Worm (Caenorhabditis elegans) whole organism, L3 larva: ENCODE data around the gene C17C3.15.
"Not testable (repeated sequence)": the region's sequence is repeated elsewhere in the genome, so short reads cannot be mapped to it uniquely, and the experiment has no call there.

ENCODE experiments used
- R02D3.7 ChIP-seq: fragments of 150-350 bp; optimal IDR thresholded peaks from 2 replicates; lab custom pipeline; 2014; ENCODE audit warnings: missing biosample characterization, missing genetic modification characterization
- ZK546.5 ChIP-seq: sonication (generic microtip); optimal IDR thresholded peaks from 2 replicates; lab custom pipeline; 2017; ENCODE audit warnings: missing biosample characterization, missing genetic modification characterization
- aly-2 ChIP-seq: fragments of 150-350 bp; optimal IDR thresholded peaks from 2 replicates; lab custom pipeline; 2014; ENCODE audit warnings: missing biosample characterization, missing genetic modification characterization
- ama-1 ChIP-seq: fragments of 150-350 bp; optimal IDR thresholded peaks from 2 replicates; lab custom pipeline; 2018
- ceh-16 ChIP-seq: sonication (generic microtip); optimal IDR thresholded peaks from 2 replicates; lab custom pipeline; 2017; ENCODE audit warnings: missing biosample characterization, missing genetic modification characterization
- ceh-28 ChIP-seq: fragments of 150-350 bp; optimal IDR thresholded peaks from 2 replicates; lab custom pipeline; 2014; ENCODE audit warnings: missing biosample characterization, missing genetic modification reagents, missing genetic modification characterization
- ceh-82 ChIP-seq: fragments of 150-350 bp; optimal IDR thresholded peaks from 2 replicates; lab custom pipeline; 2014; ENCODE audit warnings: missing biosample characterization, missing genetic modification characterization
- ceh-9 ChIP-seq: sonication (generic microtip); optimal IDR thresholded peaks from 2 replicates; lab custom pipeline; 2018; ENCODE audit warnings: missing biosample characterization, missing genetic modification characterization
- daf-12 ChIP-seq: fragments of 150-350 bp; optimal IDR thresholded peaks from 2 replicates; lab custom pipeline; 2014; ENCODE audit warnings: missing biosample characterization, missing genetic modification reagents, missing genetic modification characterization
- egl-27 ChIP-seq: sonication (generic microtip); optimal IDR thresholded peaks from 4 replicates; lab custom pipeline; 2017; ENCODE audit warnings: missing biosample characterization, missing genetic modification reagents, missing genetic modification characterization
- egl-5 ChIP-seq: fragments of 150-350 bp; optimal IDR thresholded peaks from 2 replicates; lab custom pipeline; 2017; ENCODE audit warnings: missing biosample characterization, missing genetic modification reagents, missing genetic modification characterization, inconsistent platforms
- elt-2 ChIP-seq: sonication (generic microtip); optimal IDR thresholded peaks from 2 replicates; lab custom pipeline; 2016; ENCODE audit warnings: missing genetic modification reagents, mild to moderate bottlenecking, missing genetic modification characterization, missing compliant biosample characterization
- elt-3 ChIP-seq, 3 experiments: fragments of 150-350 bp in 1 of 3; sonication (generic microtip) in 2 of 3; optimal IDR thresholded peaks; 2 replicates in 2 of 3; 4 replicates in 1 of 3; lab custom pipeline; 2014 to 2017; ENCODE audit warnings: missing biosample characterization in 3 of 3, missing genetic modification characterization in 3 of 3
- fkh-10 ChIP-seq: sonication (generic microtip); optimal IDR thresholded peaks from 2 replicates; lab custom pipeline; 2017; ENCODE audit warnings: missing biosample characterization, missing genetic modification reagents, missing genetic modification characterization
- fkh-2 ChIP-seq: fragments of 150-350 bp; optimal IDR thresholded peaks from 2 replicates; lab custom pipeline; 2014; ENCODE audit warnings: missing biosample characterization, missing genetic modification reagents, missing genetic modification characterization
- fos-1 ChIP-seq: fragments of 150-350 bp; optimal IDR thresholded peaks from 2 replicates; lab custom pipeline; 2014; ENCODE audit warnings: missing biosample characterization, missing genetic modification characterization
- lin-39 ChIP-seq: fragments of 150-350 bp; optimal IDR thresholded peaks from 2 replicates; lab custom pipeline; 2018; ENCODE audit warnings: missing biosample characterization, missing genetic modification reagents, missing genetic modification characterization
- lsy-12 ChIP-seq: sonication (generic microtip); optimal IDR thresholded peaks from 2 replicates; lab custom pipeline; 2016; ENCODE audit warnings: mild to moderate bottlenecking, missing genetic modification characterization, missing compliant biosample characterization
- mdl-1 ChIP-seq: fragments of 150-350 bp; optimal IDR thresholded peaks from 2 replicates; lab custom pipeline; 2014; ENCODE audit warnings: missing biosample characterization, missing genetic modification characterization
- mml-1 ChIP-seq: fragments of 150-350 bp; sonication (generic microtip); optimal IDR thresholded peaks from 3 replicates; lab custom pipeline; 2014; ENCODE audit warnings: missing biosample characterization, missing genetic modification characterization
- nfya-1 ChIP-seq: sonication (generic microtip); optimal IDR thresholded peaks from 2 replicates; lab custom pipeline; 2017; ENCODE audit warnings: missing genetic modification characterization, mild to moderate bottlenecking, missing compliant biosample characterization, antibody characterized with exemption, moderate library complexity; ENCODE audit not compliant: insufficient read depth
- nhr-11 ChIP-seq: fragments of 150-350 bp; optimal IDR thresholded peaks from 2 replicates; lab custom pipeline; 2014; ENCODE audit warnings: missing biosample characterization, missing genetic modification characterization
- nhr-25 ChIP-seq: sonication (generic microtip); optimal IDR thresholded peaks from 2 replicates; lab custom pipeline; 2017; ENCODE audit warnings: missing biosample characterization, missing genetic modification characterization
- nhr-28 ChIP-seq: fragments of 150-350 bp; optimal IDR thresholded peaks from 2 replicates; lab custom pipeline; 2014; ENCODE audit warnings: missing biosample characterization, missing genetic modification characterization
- nhr-76 ChIP-seq: fragments of 150-350 bp; sonication (generic microtip); optimal IDR thresholded peaks from 5 replicates; lab custom pipeline; 2014; ENCODE audit warnings: missing biosample characterization, missing genetic modification characterization
- nhr-77 ChIP-seq: fragments of 150-350 bp; optimal IDR thresholded peaks from 2 replicates; lab custom pipeline; 2014; ENCODE audit warnings: missing biosample characterization, missing genetic modification characterization
- pha-4 ChIP-seq: fragments of 150-350 bp; optimal IDR thresholded peaks from 2 replicates; lab custom pipeline; 2014; ENCODE audit warnings: missing biosample characterization, missing genetic modification reagents, missing genetic modification characterization
- pqm-1 ChIP-seq: fragments of 150-350 bp; optimal IDR thresholded peaks from 2 replicates; lab custom pipeline; 2017; ENCODE audit warnings: missing biosample characterization, missing genetic modification characterization, inconsistent platforms
- sea-2 ChIP-seq: fragments of 150-350 bp; sonication (generic microtip); optimal IDR thresholded peaks from 4 replicates; lab custom pipeline; 2014; ENCODE audit warnings: missing biosample characterization, missing genetic modification reagents, missing genetic modification characterization
- snpc-4 ChIP-seq: fragments of 150-350 bp; optimal IDR thresholded peaks from 2 replicates; lab custom pipeline; 2014; ENCODE audit warnings: missing biosample characterization, missing genetic modification characterization
- tbx-2 ChIP-seq: sonication (generic microtip); optimal IDR thresholded peaks from 2 replicates; lab custom pipeline; 2016; ENCODE audit warnings: mild to moderate bottlenecking, missing genetic modification characterization, missing compliant biosample characterization
- unc-39 ChIP-seq: sonication (generic microtip); optimal IDR thresholded peaks from 4 replicates; lab custom pipeline; 2017; ENCODE audit warnings: missing biosample characterization, missing genetic modification characterization
- unc-62 ChIP-seq: fragments of 150-350 bp; sonication (generic microtip); optimal IDR thresholded peaks from 4 replicates; lab custom pipeline; 2014; ENCODE audit warnings: missing biosample characterization, missing genetic modification reagents, missing genetic modification characterization
- zag-1 ChIP-seq: fragments of 150-350 bp; optimal IDR thresholded peaks from 2 replicates; lab custom pipeline; 2014; ENCODE audit warnings: missing biosample characterization, missing genetic modification characterization
- ztf-11 ChIP-seq: fragments of 150-350 bp; optimal IDR thresholded peaks from 2 replicates; lab custom pipeline; 2014; ENCODE audit warnings: missing biosample characterization, missing genetic modification characterization
- ztf-4 ChIP-seq: fragments of 150-350 bp; optimal IDR thresholded peaks from 2 replicates; lab custom pipeline; 2014; ENCODE audit warnings: missing biosample characterization, missing genetic modification characterization

Gene C17C3.15

DNA sequence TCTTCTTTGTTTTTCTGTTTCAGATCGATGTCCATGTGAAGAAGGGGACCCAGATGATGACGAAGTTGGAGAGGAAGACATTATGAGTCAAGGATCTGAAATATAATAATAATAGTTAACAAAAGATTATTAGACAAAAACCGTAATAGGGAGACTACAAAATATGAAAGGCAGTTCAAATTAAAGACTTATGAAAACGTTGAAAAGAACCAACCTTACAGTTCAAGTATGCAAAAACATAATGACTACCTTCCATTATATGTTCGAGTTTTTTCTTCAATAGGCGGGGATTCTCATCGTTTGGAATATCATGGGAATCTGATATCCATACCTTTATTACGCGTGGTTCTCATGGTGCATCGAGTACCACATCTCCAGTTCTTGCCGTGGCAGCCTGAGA lies 36.8 kb upstream of the C17C3.15 start, which contains the start of gene hlh-26:
Gene hlh-26 (minus strand): TSS at position 101 of the 400 bp plus-strand sequence.
- TF ChIP-seq ceh-9 (tag; lab: Kevin White, UChicago) (no peak), egl-5 (tag; lab: Kevin White, UChicago) (no peak), nhr-77 (tag; lab: Kevin White, UChicago) (no peak), lsy-12 (tag; lab: Kevin White, UChicago) (no peak)

DNA sequence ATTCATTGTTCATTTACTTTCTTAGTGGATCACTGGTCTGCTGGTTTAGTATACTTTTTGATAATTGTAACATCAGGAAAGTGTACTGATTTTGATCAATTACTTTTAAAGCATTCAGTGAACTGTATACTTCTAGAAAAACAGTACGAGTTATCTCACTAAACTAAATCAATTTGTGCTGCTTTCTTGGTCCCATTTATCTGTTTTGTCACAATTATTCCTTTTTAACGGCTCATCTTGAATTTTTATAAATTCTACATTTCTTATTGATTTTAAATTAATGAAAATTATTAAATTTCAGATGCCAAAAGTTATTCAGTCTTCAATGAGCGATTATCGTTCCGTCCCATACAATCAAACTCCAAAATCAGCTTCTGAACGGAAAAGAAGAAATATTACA lies 35.5 kb upstream of the C17C3.15 start, which contains the start of gene hlh-25:
Gene hlh-25 (plus strand): TSS at position 301 of the 400 bp plus-strand sequence.
- not testable (repeated sequence) for TF ChIP-seq fkh-2; egl-27 (tag; lab: Kevin White, UChicago); lsy-12 (tag; lab: Kevin White, UChicago)
- TF ChIP-seq, all 47 proteins: peak for 0; not testable (repeated sequence) for 47

DNA sequence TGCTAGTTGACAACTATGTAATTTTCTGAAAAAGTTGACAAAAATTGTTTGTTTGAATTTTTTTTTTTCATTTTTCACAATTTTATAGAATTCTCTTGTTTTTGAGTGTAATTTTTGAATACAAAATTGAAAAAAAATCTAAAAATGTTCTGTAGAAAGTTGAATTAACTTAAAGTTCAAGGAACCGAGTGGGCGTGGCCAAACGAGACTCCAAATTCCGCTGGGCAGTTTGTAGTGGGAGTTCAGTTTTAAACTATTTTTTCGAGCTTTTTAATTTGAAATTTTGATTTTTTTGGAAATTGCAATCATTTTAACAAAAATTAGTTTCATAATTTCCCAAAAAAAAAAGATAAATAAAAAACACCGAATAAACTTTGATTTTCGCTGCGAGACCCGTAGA lies 33.4 kb upstream of the C17C3.15 start:
- TF ChIP-seq pqm-1 (tag; lab: Kevin White, UChicago) = no peak
- TF ChIP-seq nhr-11 (tag; lab: Kevin White, UChicago) = no peak
- TF ChIP-seq tbx-2 (tag; lab: Kevin White, UChicago) = no peak
- no peak for TF ChIP-seq ceh-28 (tag; lab: Kevin White, UChicago)
- TF ChIP-seq lsy-12 (tag; lab: Kevin White, UChicago) = no peak
- TF ChIP-seq daf-12 (tag; lab: Kevin White, UChicago) = no peak
- TF ChIP-seq nhr-25 (tag; lab: Kevin White, UChicago) = no peak
- TF ChIP-seq zag-1 (tag; lab: Kevin White, UChicago) = no peak
- no peak for TF ChIP-seq ZK546.5
- no peak for TF ChIP-seq pha-4
- no peak for TF ChIP-seq ama-1
- no peak for TF ChIP-seq ztf-4 (tag; lab: Kevin White, UChicago)
- TF ChIP-seq nhr-28 = no peak
- no peak for TF ChIP-seq unc-39 (tag; lab: Kevin White, UChicago)
- TF ChIP-seq mml-1 = no peak
- TF ChIP-seq fkh-2 = no peak
- no peak for TF ChIP-seq snpc-4 (tag; lab: Kevin White, UChicago)
- no peak for TF ChIP-seq fos-1

DNA sequence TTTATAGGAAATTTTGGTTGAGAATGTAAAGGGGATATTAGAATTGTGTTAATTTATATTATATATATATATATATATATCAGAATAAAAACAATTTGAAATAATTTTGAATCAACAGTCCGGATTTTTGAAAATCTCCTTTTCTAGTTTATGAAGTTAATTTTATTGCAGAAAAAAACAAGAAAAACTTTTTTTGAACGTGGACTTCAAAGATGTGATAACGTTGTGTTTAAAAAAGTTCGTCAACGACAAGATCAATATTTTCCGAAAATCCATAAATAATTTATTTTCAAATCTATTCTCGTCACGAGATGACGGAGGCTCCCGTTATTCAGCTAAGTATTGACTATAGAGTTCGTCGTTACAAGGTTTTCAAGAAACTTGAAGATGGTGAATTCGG lies 32.9 kb upstream of the C17C3.15 start, which contains the start of gene C17C3.11:
Gene C17C3.11 (plus strand): TSS at position 301 of the 400 bp plus-strand sequence.
- no peak for TF ChIP-seq unc-62 (GFP tag; lab: Kevin White, UChicago)
- no peak for TF ChIP-seq fkh-10 (GFP tag; lab: Kevin White, UChicago)
- TF ChIP-seq ztf-11 = no peak
- TF ChIP-seq elt-2 (tag; lab: Kevin White, UChicago) = no peak
- TF ChIP-seq nhr-76 (tag; lab: Kevin White, UChicago) = no peak
- no peak for TF ChIP-seq snpc-4 (tag; lab: Kevin White, UChicago)
- TF ChIP-seq nfya-1 = no peak
- TF ChIP-seq ceh-28 (tag; lab: Kevin White, UChicago) = no peak
- TF ChIP-seq daf-12 (tag; lab: Kevin White, UChicago) = no peak
- no peak for TF ChIP-seq nhr-11 (tag; lab: Kevin White, UChicago)
- TF ChIP-seq zag-1 (tag; lab: Kevin White, UChicago) = no peak

DNA sequence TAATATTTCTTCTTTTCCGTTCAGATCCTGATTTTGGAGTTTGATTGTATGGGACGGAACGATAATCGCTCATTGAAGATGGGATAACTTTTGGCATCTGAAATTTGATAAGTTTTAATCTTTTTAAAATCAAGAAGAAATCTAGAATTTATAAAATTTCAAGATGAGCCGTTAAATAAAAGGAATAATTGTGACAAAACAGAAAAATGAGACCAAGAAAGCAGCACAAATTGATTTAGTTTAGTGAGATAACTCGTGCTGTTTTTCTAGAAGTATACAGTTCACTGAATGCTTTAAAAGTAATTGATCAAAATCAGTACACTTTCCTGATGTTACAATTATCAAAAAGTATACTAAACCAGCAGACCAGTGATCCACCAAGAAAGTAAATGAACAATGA lies 30.3 kb upstream of the C17C3.15 start, which contains the start of gene hlh-27:
Gene hlh-27 (minus strand): TSS at position 101 of the 400 bp plus-strand sequence.
- not testable (repeated sequence) for TF ChIP-seq unc-62 (GFP tag; lab: Kevin White, UChicago); ceh-82 (tag; lab: Kevin White, UChicago); fos-1
- TF ChIP-seq, all 47 proteins: peak for 0; not testable (repeated sequence) for 47

DNA sequence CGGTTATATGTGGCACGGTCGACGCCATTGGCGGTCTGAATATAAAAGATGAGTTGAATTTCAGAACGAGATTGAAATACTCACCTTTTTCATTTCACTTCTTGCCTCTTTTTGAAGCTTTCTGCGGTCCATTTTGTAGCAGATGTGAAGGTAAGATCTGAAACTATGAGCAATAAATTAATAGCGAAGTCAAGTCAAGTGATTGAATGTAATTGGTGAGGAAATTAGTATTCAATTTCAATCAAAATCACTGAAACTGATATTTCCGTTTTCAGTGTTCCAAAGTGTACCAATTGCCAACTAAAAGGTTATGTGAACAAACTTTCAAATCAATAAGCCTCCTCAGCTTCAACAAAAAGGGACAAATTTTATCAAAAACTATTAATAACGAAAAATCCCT lies 28.8 kb upstream of the C17C3.15 start, which contains the start of gene C17C3.24:
Gene C17C3.24 (minus strand): TSS at position 101 of the 400 bp plus-strand sequence.
- no peak for TF ChIP-seq snpc-4 (tag; lab: Kevin White, UChicago)
- TF ChIP-seq unc-62 (GFP tag; lab: Kevin White, UChicago) = no peak
- TF ChIP-seq elt-3 (tag; optimal IDR thresholded peaks at IDR 0.05; lab: Kevin White, UChicago) = no peak
- TF ChIP-seq R02D3.7 (tag; lab: Kevin White, UChicago) = no peak
- TF ChIP-seq tbx-2 (tag; lab: Kevin White, UChicago) = no peak
- no peak for TF ChIP-seq aly-2 (tag; lab: Kevin White, UChicago)
- TF ChIP-seq ceh-16 (tag; lab: Kevin White, UChicago) = no peak
- TF ChIP-seq pha-4 = no peak
- no peak for TF ChIP-seq ZK546.5
- no peak for TF ChIP-seq pqm-1 (tag; lab: Kevin White, UChicago)
- TF ChIP-seq nhr-76 (tag; lab: Kevin White, UChicago) = no peak
- no peak for TF ChIP-seq lin-39 (tag; lab: Kevin White, UChicago)
- TF ChIP-seq elt-2 (tag; lab: Kevin White, UChicago) = no peak
- no peak for TF ChIP-seq ztf-4 (tag; lab: Kevin White, UChicago)
- TF ChIP-seq egl-27 (tag; lab: Kevin White, UChicago) = no peak
- no peak for TF ChIP-seq mdl-1 (tag; lab: Kevin White, UChicago)
- TF ChIP-seq sea-2 = no peak
- TF ChIP-seq, all 47 proteins: peak for 0
